Worm (Caenorhabditis elegans): Measurements from ENCODE around the gene F46C5.7.
A peak's percentile ranks its signal among the peaks of the same experiment; 100 is the strongest.

F46C5.7 gene

ce11 chrII:8845932-8846331, 6.8 kb downstream of the F46C5.7 start:
- TF ChIP-seq elt-3 (tag; optimal IDR thresholded peaks at IDR 0.05) = no peak
- no peak for TF ChIP-seq hlh-1 (tag; optimal IDR thresholded peaks at IDR 0.05)
- no peak for TF ChIP-seq nhr-237 (tag; optimal IDR thresholded peaks at IDR 0.05)
- no peak for TF ChIP-seq mab-5 (tag; optimal IDR thresholded peaks at IDR 0.05)
- TF ChIP-seq nhr-12 (tag; optimal IDR thresholded peaks at IDR 0.05) = no peak
- TF ChIP-seq nhr-2 (tag; optimal IDR thresholded peaks at IDR 0.05) = no peak
- TF ChIP-seq cnd-1 (tag; optimal IDR thresholded peaks at IDR 0.05) = no peak
- TF ChIP-seq ceh-83 (GFP tag; optimal IDR thresholded peaks at IDR 0.05) = no peak
- TF ChIP-seq ces-1 (GFP tag; optimal IDR thresholded peaks at IDR 0.05) = no peak

ce11 chrII:8848984-8849383, 9.9 kb downstream of the F46C5.7 start:
- no peak for TF ChIP-seq snpc-4 (tag; optimal IDR thresholded peaks at IDR 0.05)
- TF ChIP-seq lin-13 (tag; optimal IDR thresholded peaks at IDR 0.05) = no peak
- no peak for TF ChIP-seq unc-120 (tag; optimal IDR thresholded peaks at IDR 0.05; ENCODE audit: poor library complexity, severe bottlenecking)
- no peak for TF ChIP-seq unc-62 (GFP tag; optimal IDR thresholded peaks at IDR 0.05)
- no peak for TF ChIP-seq zip-8 (tag; optimal IDR thresholded peaks at IDR 0.05)
- TF ChIP-seq cnd-1 (tag; optimal IDR thresholded peaks at IDR 0.05) = no peak
- no peak for TF ChIP-seq lsy-2 (tag; optimal IDR thresholded peaks at IDR 0.05)
- TF ChIP-seq pha-4 (tag; optimal IDR thresholded peaks at IDR 0.05) = no peak
- no peak for TF ChIP-seq nhr-237 (tag; optimal IDR thresholded peaks at IDR 0.05)
- no peak for TF ChIP-seq ceh-39 (tag; optimal IDR thresholded peaks at IDR 0.05)
- TF ChIP-seq lin-32 (GFP tag; optimal IDR thresholded peaks at IDR 0.05) = no peak

ce11 chrII:8851996-8852587, 13.0 kb downstream of the F46C5.7 start, which contains the start of gene oac-46:
Gene oac-46, minus strand, starts transcription at chrII:8852096.
- TF ChIP-seq blmp-1 (tag; optimal IDR thresholded peaks at IDR 0.05) (peak; percentile 44), M03D4.4 (tag; optimal IDR thresholded peaks at IDR 0.05) (no peak), nhr-237 (tag; optimal IDR thresholded peaks at IDR 0.05) (no peak), bed-3 (GFP tag; optimal IDR thresholded peaks at IDR 0.05) (no peak), mep-1 (tag; optimal IDR thresholded peaks at IDR 0.05) (no peak)

ce11 chrII:8853238-8853637, 14.1 kb downstream of the F46C5.7 start:
- no peak for TF ChIP-seq sptf-1 (tag; optimal IDR thresholded peaks at IDR 0.05)
- no peak for TF ChIP-seq nhr-12 (tag; optimal IDR thresholded peaks at IDR 0.05)
- no peak for TF ChIP-seq ham-2 (GFP tag; optimal IDR thresholded peaks at IDR 0.05)
- TF ChIP-seq mep-1 (tag; optimal IDR thresholded peaks at IDR 0.05) = no peak
- no peak for TF ChIP-seq ces-1 (GFP tag; optimal IDR thresholded peaks at IDR 0.05)
- TF ChIP-seq bed-3 (GFP tag; optimal IDR thresholded peaks at IDR 0.05) = no peak
- TF ChIP-seq nhr-76 (tag; optimal IDR thresholded peaks at IDR 0.05) = no peak
- TF ChIP-seq tbx-8 (GFP tag; optimal IDR thresholded peaks at IDR 0.05) = no peak
- TF ChIP-seq lin-32 (GFP tag; optimal IDR thresholded peaks at IDR 0.05) = no peak
- TF ChIP-seq mab-5 (tag; optimal IDR thresholded peaks at IDR 0.05) = no peak
- no peak for TF ChIP-seq drap-1 (GFP tag; optimal IDR thresholded peaks at IDR 0.05)
- no peak for TF ChIP-seq hlh-1 (tag; optimal IDR thresholded peaks at IDR 0.05)
- TF ChIP-seq blmp-1 (tag; optimal IDR thresholded peaks at IDR 0.05) = no peak
- TF ChIP-seq sem-2 (GFP tag; optimal IDR thresholded peaks at IDR 0.05) = no peak
- TF ChIP-seq unc-39 (tag; optimal IDR thresholded peaks at IDR 0.05) = no peak
- no peak for TF ChIP-seq mls-2 (tag; optimal IDR thresholded peaks at IDR 0.05)

ce11 chrII:8853960-8854359, 14.8 kb downstream of the F46C5.7 start:
- TF ChIP-seq elt-1 (tag; optimal IDR thresholded peaks at IDR 0.05; ENCODE audit: borderline replicate concordance, insufficient read depth) = no peak
- no peak for TF ChIP-seq tbx-8 (GFP tag; optimal IDR thresholded peaks at IDR 0.05)
- no peak for TF ChIP-seq cnd-1 (tag; optimal IDR thresholded peaks at IDR 0.05)
- no peak for TF ChIP-seq bed-3 (GFP tag; optimal IDR thresholded peaks at IDR 0.05)
- no peak for TF ChIP-seq ztf-11 (tag; optimal IDR thresholded peaks at IDR 0.05)
- no peak for TF ChIP-seq hlh-1 (tag; optimal IDR thresholded peaks at IDR 0.05)
- no peak for TF ChIP-seq unc-39 (tag; optimal IDR thresholded peaks at IDR 0.05)
- no peak for TF ChIP-seq mls-2 (tag; optimal IDR thresholded peaks at IDR 0.05)
- TF ChIP-seq nhr-76 (tag; optimal IDR thresholded peaks at IDR 0.05) = no peak
- no peak for TF ChIP-seq nhr-12 (tag; optimal IDR thresholded peaks at IDR 0.05)
